Worm (Caenorhabditis elegans) whole organism, early embryonic: Measurements from ENCODE around the gene pmp-1.
"Not testable (repeated sequence)": the region's sequence is repeated elsewhere in the genome, so short reads cannot be mapped to it uniquely, and the experiment has no call there.

ENCODE experiments used
- B0310.2 ChIP-seq: sonication (generic microtip); optimal IDR thresholded peaks from 2 replicates; lab custom pipeline; 2016; ENCODE audit warnings: mild to moderate bottlenecking, missing genetic modification characterization, missing compliant biosample characterization
- F13C5.2 ChIP-seq: sonication (generic microtip); optimal IDR thresholded peaks from 2 replicates; lab custom pipeline; 2017; ENCODE audit warnings: mild to moderate bottlenecking, missing genetic modification characterization, inconsistent platforms, missing compliant biosample characterization
- aly-1 ChIP-seq: sonication (generic microtip); optimal IDR thresholded peaks from 2 replicates; lab custom pipeline; 2016; ENCODE audit warnings: missing genetic modification characterization, missing compliant biosample characterization
- ama-1 ChIP-seq: fragments of 150-350 bp; optimal IDR thresholded peaks from 2 replicates; lab custom pipeline; 2014
- ceh-13 ChIP-seq: fragments of 200-800 bp; sonication (Bioruptor generic); optimal IDR thresholded peaks from 2 replicates; lab custom pipeline; 2018; ENCODE audit warnings: mild to moderate bottlenecking, missing genetic modification characterization, missing compliant biosample characterization
- ceh-36 ChIP-seq: sonication (generic microtip); optimal IDR thresholded peaks from 2 replicates; lab custom pipeline; 2016; ENCODE audit warnings: missing genetic modification characterization, inconsistent platforms, missing compliant biosample characterization
- ets-7 ChIP-seq: sonication (generic microtip); optimal IDR thresholded peaks from 2 replicates; lab custom pipeline; 2016; ENCODE audit warnings: missing genotype, missing genetic modification characterization, missing compliant biosample characterization
- flt-1 ChIP-seq: fragments of 200-800 bp; sonication (Bioruptor generic); IDR thresholded peaks from 2 replicates; pipeline ENCODE4 v1.3.6; 2022; ENCODE audit warnings: missing genetic modification characterization, missing compliant biosample characterization
- hmbx-1 ChIP-seq: sonication (generic microtip); optimal IDR thresholded peaks from 2 replicates; lab custom pipeline; 2016; ENCODE audit warnings: mild to moderate bottlenecking, missing genetic modification characterization, missing compliant biosample characterization
- hmg-4 ChIP-seq: fragments of 200-800 bp; sonication (Bioruptor generic); optimal IDR thresholded peaks from 2 replicates; lab custom pipeline; 2018; ENCODE audit warnings: mild to moderate bottlenecking, missing genetic modification characterization, missing compliant biosample characterization
- hnd-1 ChIP-seq: sonication (generic microtip); optimal IDR thresholded peaks from 2 replicates; lab custom pipeline; 2016; ENCODE audit warnings: missing genetic modification characterization, missing compliant biosample characterization
- pes-1 ChIP-seq: fragments of 200-800 bp; sonication (Bioruptor generic); IDR thresholded peaks from 2 replicates; pipeline ENCODE4 v1.3.6; 2022; ENCODE audit warnings: missing genetic modification reagents, missing genetic modification characterization, missing compliant biosample characterization
- scrt-1 ChIP-seq: fragments of 200-800 bp; sonication (Bioruptor generic); IDR thresholded peaks from 2 replicates; pipeline ENCODE4 v1.3.6; 2022; ENCODE audit warnings: missing genetic modification characterization, missing compliant biosample characterization
- sea-1 ChIP-seq: fragments of 200-800 bp; sonication (Bioruptor generic); conservative IDR thresholded peaks from 2 replicates; pipeline ENCODE4 v1.3.6; 2022; ENCODE audit warnings: missing genetic modification characterization, missing compliant biosample characterization
- tbx-11 ChIP-seq: fragments of 200-800 bp; sonication (Bioruptor generic); IDR thresholded peaks from 2 replicates; pipeline ENCODE4 v1.3.6; 2022; ENCODE audit warnings: missing genetic modification characterization, missing compliant biosample characterization
- tbx-37 ChIP-seq: fragments of 200-800 bp; sonication (Bioruptor generic); conservative IDR thresholded peaks from 2 replicates; pipeline ENCODE4 v1.3.6; 2022; ENCODE audit warnings: missing genetic modification reagents, missing genetic modification characterization, missing compliant biosample characterization
- tra-4 ChIP-seq: sonication (generic microtip); optimal IDR thresholded peaks from 2 replicates; lab custom pipeline; 2017; ENCODE audit warnings: missing genetic modification characterization, missing compliant biosample characterization

Gene pmp-1

DNA sequence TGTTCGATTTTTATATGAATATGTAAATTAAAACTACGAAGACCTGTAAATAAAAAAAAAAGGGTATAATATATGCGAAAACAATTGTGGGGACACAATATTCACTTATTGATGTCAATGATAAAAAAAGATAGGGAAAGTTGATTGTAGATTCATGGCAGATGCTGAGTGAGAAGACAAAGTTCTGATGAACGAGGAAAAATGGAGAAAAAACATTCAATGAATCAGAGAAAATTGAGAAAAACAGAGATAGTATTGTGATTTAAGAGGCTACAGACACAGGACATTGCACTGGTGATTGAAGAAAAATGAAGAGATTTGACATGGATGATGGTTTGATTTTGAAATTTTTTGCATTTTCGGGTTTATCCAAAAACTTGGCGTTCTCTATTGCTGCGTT is 25.1 kb upstream of the pmp-1 start:
- TF ChIP-seq sea-1 (GFP tag; lab: Robert Waterston, UW) = no peak
- TF ChIP-seq tbx-37 (GFP tag; lab: Robert Waterston, UW) = no peak
- TF ChIP-seq ceh-36 (tag; lab: Kevin White, UChicago) = no peak
- TF ChIP-seq ama-1 = no peak
- no peak for TF ChIP-seq hnd-1
- TF ChIP-seq pes-1 (GFP tag; lab: Robert Waterston, UW) = no peak
- no peak for TF ChIP-seq B0310.2 (tag; lab: Kevin White, UChicago)

DNA sequence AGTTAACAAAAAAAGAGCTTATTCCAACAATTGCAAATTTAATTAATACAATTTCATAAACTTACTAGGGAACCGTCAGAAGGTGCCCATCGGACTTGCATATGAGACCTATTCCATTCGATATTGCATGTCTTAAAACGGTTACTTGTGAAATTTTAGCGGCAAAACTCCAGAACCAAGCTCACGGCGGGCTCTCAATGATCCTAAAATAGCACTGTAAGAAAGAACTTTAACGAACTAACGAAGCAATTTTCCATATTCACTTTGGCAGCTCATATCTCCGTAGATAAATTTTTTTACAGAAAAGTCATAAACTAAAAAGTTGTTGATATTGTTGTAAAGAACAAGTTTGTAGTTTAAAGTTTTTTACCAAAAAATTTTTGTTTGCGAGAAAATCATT is 24.1 kb upstream of the pmp-1 start, which contains the start of gene B0252.3:
TSS of gene B0252.3 (minus strand) at position 101 of the 400 bp plus-strand sequence.
- not testable (repeated sequence) for TF ChIP-seq pes-1 (GFP tag; lab: Robert Waterston, UW); sea-1 (GFP tag; lab: Robert Waterston, UW); flt-1

ce11 chrII:6901795-6902194 is 18.2 kb upstream of the pmp-1 start, which contains the start of gene psmd-9:
Gene psmd-9, plus strand, starts transcription at chrII:6902095.
- TF ChIP-seq B0310.2 (tag; lab: Kevin White, UChicago) (no peak), scrt-1 (GFP tag; lab: Robert Waterston, UW) (no peak), F13C5.2 (tag; lab: Kevin White, UChicago) (no peak), tra-4 (tag; lab: Kevin White, UChicago) (no peak), ceh-13 (GFP tag; lab: Kevin White, UChicago) (no peak), tbx-11 (GFP tag; lab: Robert Waterston, UW) (no peak), tbx-37 (GFP tag; lab: Robert Waterston, UW) (no peak), hmg-4 (GFP tag; lab: Kevin White, UChicago) (no peak), ceh-36 (tag; lab: Kevin White, UChicago) (no peak), hnd-1 (no peak), aly-1 (tag; lab: Kevin White, UChicago) (no peak), flt-1 (no peak), ama-1 (no peak), pes-1 (GFP tag; lab: Robert Waterston, UW) (no peak), sea-1 (GFP tag; lab: Robert Waterston, UW) (no peak), ets-7 (tag; lab: Kevin White, UChicago) (no peak)

ce11 chrII:6900708-6901107 is 17.2 kb upstream of the pmp-1 start:
- TF ChIP-seq hmbx-1 (tag; lab: Kevin White, UChicago) = no peak
- no peak for TF ChIP-seq flt-1
- no peak for TF ChIP-seq tbx-37 (GFP tag; lab: Robert Waterston, UW)
- no peak for TF ChIP-seq B0310.2 (tag; lab: Kevin White, UChicago)
- TF ChIP-seq pes-1 (GFP tag; lab: Robert Waterston, UW) = no peak
- TF ChIP-seq ets-7 (tag; lab: Kevin White, UChicago) = no peak
- no peak for TF ChIP-seq scrt-1 (GFP tag; lab: Robert Waterston, UW)

DNA sequence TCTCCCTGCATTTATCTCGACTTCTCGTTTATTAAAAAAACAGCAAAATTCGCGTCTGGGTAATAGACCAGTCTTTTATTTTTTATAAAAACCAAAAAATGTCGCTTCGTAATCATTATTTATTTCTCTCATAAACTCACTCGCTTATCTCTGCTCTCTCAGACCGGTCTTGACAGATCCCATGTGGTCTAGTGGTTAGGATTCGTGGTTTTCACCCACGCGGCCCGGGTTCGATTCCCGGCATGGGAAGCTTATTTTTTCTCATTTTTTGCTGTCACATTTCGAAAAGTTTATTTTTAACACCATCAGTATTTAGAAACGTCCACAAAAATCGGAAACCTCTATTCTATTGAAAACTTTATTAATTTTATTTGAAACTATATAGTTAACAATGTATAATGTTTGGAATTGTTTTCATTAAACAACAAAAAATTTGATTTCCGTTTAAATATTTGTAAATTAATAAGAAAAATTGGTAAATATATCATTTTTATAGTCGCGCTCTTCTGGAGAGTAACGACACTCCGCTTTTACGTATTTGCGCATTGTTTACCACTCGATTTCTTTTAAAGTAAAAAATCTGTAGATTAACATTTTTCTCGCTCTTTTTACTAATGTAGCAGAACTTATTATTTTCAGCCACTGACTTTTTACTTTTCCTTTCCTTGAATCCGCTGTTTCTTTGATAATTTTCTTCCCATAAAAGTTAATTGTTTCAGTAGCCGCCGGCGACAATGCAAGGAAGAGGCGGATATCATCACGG is 14.6 kb upstream of the pmp-1 start, which contains the start of gene hrpl-1:
TSS of gene hrpl-1 (plus strand) at position 713 of the 763 bp plus-strand sequence.
- TF ChIP-seq ama-1 (no peak), scrt-1 (GFP tag; lab: Robert Waterston, UW) (peak; percentile 80), aly-1 (tag; lab: Kevin White, UChicago) (peak; percentile 25), ceh-13 (GFP tag; lab: Kevin White, UChicago) (peak; percentile 27), tbx-37 (GFP tag; lab: Robert Waterston, UW) (no peak; the same call in 1 of the 2 replicates), tra-4 (tag; lab: Kevin White, UChicago) (no peak), hmg-4 (GFP tag; lab: Kevin White, UChicago) (peak; percentile 63), ets-7 (tag; lab: Kevin White, UChicago) (no peak), pes-1 (GFP tag; lab: Robert Waterston, UW) (no peak; the same call in 1 of the 2 replicates), flt-1 (peak; percentile 74), tbx-11 (GFP tag; lab: Robert Waterston, UW) (peak; percentile 69), B0310.2 (tag; lab: Kevin White, UChicago) (no peak), hmbx-1 (tag; lab: Kevin White, UChicago) (peak; percentile 4), hnd-1 (peak; percentile 3), ceh-36 (tag; lab: Kevin White, UChicago) (peak; percentile 89), sea-1 (GFP tag; lab: Robert Waterston, UW) (0 out of 2 replicates have a peak, but pooled peaks have one; percentile 72)

- no peak for TF ChIP-seq sea-1 (GFP tag; lab: Robert Waterston, UW)
- no peak for TF ChIP-seq tbx-37 (GFP tag; lab: Robert Waterston, UW)
- no peak for TF ChIP-seq ama-1
- TF ChIP-seq tbx-11 (GFP tag; lab: Robert Waterston, UW) = no peak
- no peak for TF ChIP-seq ets-7 (tag; lab: Kevin White, UChicago)
- no peak for TF ChIP-seq pes-1 (GFP tag; lab: Robert Waterston, UW)
- TF ChIP-seq ceh-13 (GFP tag; lab: Kevin White, UChicago) = no peak
Measured at ce11 chrII:6897507-6897906, 14.0 kb upstream of the pmp-1 start, which contains the start of gene C44B7.11. Gene C44B7.11, minus strand, starts transcription at chrII:6897540.

- TF ChIP-seq B0310.2 (tag; lab: Kevin White, UChicago) (no peak), ceh-36 (tag; lab: Kevin White, UChicago) (no peak), sea-1 (GFP tag; lab: Robert Waterston, UW) (no peak), F13C5.2 (tag; lab: Kevin White, UChicago) (no peak), tbx-37 (GFP tag; lab: Robert Waterston, UW) (no peak), hnd-1 (no peak), ama-1 (no peak), tra-4 (tag; lab: Kevin White, UChicago) (no peak)
Measured at ce11 chrII:6893589-6894245, 10.2 kb upstream of the pmp-1 start, which contains the start of gene adal-1. Gene adal-1, minus strand, starts transcription at chrII:6893639.
